Worm (Caenorhabditis elegans): ENCODE data around the gene T09F5.2.

Gene T09F5.2

DNA sequence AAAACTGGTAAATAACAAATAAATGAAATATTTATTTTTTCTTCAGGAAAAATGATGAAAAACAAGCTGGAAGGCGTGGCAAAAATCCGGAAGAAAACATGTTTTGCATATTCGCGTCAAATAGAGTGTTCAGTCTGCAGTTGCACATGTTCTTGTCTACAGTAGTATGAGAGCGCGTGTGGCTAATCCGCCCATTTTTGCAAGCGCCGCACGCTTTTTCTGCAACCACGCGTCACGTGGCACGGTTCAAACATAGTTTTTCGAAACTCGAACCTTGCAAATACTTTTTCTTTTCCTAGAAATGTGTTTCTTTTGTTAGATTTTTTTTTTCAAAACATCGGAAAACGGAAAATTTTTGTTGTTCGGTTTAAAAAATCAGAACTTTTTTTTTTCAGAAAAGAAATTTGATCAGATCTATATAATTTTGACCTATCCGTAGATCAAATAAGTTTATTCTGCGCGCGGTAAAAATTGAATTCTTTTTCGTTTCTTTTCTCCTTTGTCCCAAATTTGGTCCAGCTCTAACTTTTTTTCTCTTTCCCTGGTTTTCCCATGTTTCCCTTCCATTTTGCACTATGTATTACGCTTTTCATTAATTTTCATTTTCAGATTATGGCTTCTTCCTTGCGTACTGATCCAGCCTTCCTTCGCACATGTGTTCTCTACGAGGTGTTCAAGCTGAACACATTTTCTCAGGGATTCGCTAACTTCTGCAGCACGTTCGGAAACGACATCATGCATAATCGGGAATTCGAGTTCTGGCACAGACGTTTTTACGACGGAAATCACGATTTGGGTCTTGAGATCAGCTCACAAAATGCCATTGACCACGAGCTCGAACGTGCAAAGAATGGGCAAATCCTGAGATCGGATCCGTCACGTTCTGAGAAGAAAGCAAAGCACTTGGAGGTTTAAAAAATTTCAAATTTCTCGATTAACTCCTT is 33.6 kb downstream of the T09F5.2 start, which contains the start of gene Y75B12B.1:
TSS of gene Y75B12B.1 (plus strand) at position 603 of the 944 bp plus-strand sequence.
- peak; percentile 52 for TF ChIP-seq W03F9.2 (tag; optimal IDR thresholded peaks at IDR 0.05)
- TF ChIP-seq dao-5 (tag; optimal IDR thresholded peaks at IDR 0.05) = no peak

DNA sequence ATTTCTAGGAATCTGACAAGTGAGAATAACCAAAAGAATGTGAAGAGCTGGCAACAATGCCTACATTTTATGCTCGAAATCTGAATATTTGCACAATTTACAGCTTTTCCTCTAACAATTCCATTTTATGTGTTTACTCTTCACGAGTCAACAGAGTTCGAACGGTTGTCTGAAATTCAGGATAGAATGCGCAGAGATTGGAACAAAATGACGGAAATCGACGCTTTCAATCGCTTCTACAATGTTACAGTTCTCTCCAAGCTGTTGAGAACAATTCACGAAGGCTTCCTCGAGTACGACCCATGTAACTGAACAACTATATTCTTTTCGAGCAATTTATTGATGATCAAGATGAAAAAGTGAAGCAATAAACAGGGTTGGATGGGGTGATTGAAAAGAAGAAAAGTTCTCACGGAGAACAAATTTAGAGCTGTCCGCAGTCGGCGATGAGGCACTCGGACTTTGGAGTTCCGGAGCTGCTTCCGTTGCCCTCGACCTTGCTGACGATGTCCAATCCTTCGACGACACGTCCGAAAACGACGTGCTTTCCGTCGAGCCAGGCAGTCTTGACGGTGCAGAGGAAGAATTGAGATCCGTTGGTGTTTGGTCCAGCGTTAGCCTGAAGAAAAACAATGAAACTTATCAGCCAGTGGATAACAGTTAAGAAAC is 35.6 kb downstream of the T09F5.2 start, which contains the start of gene Y75B12B.3:
TSS of gene Y75B12B.3 (minus strand) at position 21 of the 669 bp plus-strand sequence.
- TF ChIP-seq him-1 (tag; optimal IDR thresholded peaks at IDR 0.05) (no peak), W03F9.2 (tag; optimal IDR thresholded peaks at IDR 0.05) (no peak), dao-5 (tag; optimal IDR thresholded peaks at IDR 0.05) (no peak)

DNA sequence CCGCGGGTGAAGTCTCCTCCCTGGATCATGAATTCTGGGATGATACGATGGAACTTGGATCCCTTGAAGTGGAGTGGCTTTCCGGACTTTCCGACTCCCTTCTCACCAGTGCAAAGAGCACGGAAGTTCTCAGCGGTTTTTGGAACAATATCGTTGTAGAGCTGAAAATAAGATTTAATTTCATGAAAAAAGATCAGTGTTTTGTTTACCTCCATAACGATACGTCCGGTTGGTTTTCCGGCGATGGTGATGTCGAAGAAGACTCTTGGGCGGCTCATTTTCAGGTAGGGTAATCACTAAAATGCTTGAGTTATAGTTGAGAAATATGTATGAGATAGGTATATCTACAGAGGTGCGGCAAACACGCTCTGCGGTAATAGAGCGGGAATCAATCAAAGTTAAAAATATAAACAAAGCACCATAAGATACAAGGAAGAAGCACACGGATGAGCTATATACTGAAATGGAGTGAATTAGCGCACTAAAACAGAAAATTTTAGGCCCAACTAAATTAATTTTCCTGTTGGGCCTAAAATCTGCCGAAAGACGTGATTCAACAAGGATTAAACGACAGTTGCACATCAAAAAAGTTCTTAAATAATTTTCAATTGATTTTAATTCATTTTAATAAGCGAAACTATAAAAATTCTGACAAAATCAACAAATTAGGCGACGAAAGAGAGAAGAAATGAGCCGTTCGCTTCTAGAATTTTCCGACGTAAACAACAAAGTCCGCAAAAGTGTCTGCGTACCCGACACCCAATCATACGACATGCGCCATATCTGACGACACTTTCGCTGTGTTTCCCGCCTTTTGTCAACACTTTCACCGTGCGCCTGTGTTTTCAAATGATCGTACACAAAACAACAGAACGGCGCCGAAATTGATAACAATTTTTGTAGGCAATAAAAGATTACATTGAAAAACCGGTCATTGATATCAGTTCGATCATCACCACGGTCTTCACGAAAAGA is 36.6 kb downstream of the T09F5.2 start, which contains the start of the genes cyn-7 and bath-36:
TSS of gene cyn-7 (minus strand) at position 296 of the 975 bp plus-strand sequence.
TSS of gene bath-36 (plus strand) at position 806 of the 975 bp plus-strand sequence.
- TF ChIP-seq W03F9.2 (tag; optimal IDR thresholded peaks at IDR 0.05) = peak; percentile 51
- TF ChIP-seq dao-5 (tag; optimal IDR thresholded peaks at IDR 0.05) = no peak

DNA sequence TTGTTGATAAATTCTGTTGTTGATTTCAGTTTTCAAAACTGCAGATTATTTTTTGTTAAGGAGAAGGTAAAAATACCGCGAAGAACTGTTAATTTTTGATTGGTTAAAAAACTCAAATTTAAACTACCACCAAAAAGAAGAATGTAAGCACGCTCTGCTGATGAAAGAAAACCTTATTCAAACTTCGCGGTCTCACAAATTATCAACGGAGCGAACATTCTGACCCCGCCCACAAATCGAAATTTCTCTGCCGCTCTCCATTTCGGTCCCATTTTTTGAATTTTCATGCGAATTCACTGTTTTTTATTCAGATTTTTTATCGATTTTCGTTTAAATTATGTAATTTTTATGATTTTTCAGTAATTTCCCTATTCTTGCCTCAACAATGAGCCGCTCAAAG is 38.8 kb downstream of the T09F5.2 start, which contains the start of gene cyn-3:
TSS of gene cyn-3 (plus strand) at position 361 of the 400 bp plus-strand sequence.
- TF ChIP-seq W03F9.2 (tag; optimal IDR thresholded peaks at IDR 0.05) (peak; percentile 92), dao-5 (tag; optimal IDR thresholded peaks at IDR 0.05) (no peak)

DNA sequence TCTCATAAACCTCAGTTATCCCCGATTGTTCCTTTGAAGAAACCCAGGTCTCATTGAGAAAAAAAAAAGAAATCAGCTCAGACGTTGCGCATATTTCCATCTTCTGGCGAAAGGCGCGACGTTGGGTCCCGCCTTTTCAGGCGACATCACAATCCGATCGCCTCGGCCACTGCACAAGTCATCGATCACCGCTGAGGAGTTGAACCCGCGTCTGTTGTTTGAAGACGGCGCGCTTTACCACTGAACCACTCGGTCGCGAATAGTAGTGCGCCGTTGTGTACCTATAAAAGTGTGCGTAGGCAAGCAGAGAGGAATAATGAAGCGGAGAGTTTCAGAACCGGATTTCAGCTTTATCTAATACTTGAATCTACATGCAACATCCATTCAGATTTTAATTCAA is 40.1 kb downstream of the T09F5.2 start, which contains the start of gene Y75B12B.11:
TSS of gene Y75B12B.11 (plus strand) at position 394 of the 400 bp plus-strand sequence.
- TF ChIP-seq W03F9.2 (tag; optimal IDR thresholded peaks at IDR 0.05) (peak; percentile 43), him-1 (tag; optimal IDR thresholded peaks at IDR 0.05) (no peak), dao-5 (tag; optimal IDR thresholded peaks at IDR 0.05) (peak; percentile 95)

DNA sequence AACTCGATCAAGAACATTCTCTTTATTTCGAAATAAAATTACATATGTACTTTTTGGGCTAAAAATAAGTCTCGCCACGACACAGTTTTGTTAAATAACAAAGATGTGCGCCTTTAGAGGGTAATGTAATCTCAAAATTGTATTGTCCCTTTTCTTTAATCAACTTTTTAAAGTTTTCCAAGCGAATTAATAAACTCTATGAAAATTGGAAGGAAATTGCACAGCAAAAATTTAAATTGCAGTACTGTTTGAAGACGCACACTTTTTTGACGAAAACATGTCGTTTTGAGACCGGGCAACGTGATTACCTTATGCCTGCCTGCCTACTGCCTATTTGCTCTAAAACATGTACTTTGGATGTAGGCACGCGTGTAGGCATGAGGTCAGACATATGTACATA is 41.2 kb downstream of the T09F5.2 start:
- TF ChIP-seq him-1 (tag; optimal IDR thresholded peaks at IDR 0.05) (no peak), dao-5 (tag; optimal IDR thresholded peaks at IDR 0.05) (no peak), W03F9.2 (tag; optimal IDR thresholded peaks at IDR 0.05) (no peak)

DNA sequence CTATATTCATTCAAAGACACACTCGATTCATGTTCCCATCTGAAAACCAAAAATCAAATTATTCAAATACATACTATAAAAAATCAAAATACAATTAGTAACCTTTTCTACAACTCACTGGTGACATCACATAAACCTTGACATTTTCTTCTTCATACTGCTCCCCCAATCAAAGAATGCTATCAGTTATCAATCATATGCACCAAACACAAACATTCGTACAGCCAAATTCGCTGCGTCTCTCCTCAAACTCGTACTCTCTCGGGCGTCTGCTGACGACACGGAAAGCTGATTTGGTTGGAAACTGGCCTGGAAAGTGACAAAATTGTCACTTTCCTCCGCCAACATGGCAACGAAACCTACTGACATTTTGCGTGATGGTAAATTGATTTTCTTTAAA is 41.6 kb downstream of the T09F5.2 start, which contains the start of gene plc-2:
TSS of gene plc-2 (plus strand) at position 196 of the 400 bp plus-strand sequence.
- no peak for TF ChIP-seq him-1 (tag; optimal IDR thresholded peaks at IDR 0.05)
- TF ChIP-seq dao-5 (tag; optimal IDR thresholded peaks at IDR 0.05) = no peak
- TF ChIP-seq W03F9.2 (tag; optimal IDR thresholded peaks at IDR 0.05) = no peak

DNA sequence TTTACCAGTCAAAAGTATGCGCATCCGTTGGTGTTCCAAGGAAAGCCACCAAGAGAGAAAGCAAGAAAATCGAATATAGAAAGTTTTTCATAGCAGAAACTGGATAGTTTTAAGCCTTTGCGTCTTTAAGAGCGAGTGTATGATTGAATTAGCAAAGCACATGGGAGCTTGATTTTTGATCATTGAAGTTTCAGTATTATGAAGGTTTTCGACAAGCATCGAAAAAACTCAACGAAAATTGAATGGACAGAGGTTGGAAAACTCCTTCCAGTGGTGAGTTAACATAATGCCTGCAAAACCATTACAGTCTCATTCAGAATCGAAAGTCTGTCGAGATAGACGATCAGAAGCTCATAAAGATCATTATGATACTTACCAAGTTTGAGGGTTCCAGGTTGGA is 43.1 kb downstream of the T09F5.2 start, which contains the start of gene Y75B12B.13:
TSS of gene Y75B12B.13 (minus strand) at position 101 of the 400 bp plus-strand sequence.
- no peak for TF ChIP-seq W03F9.2 (tag; optimal IDR thresholded peaks at IDR 0.05)
- no peak for TF ChIP-seq dao-5 (tag; optimal IDR thresholded peaks at IDR 0.05)
- no peak for TF ChIP-seq him-1 (tag; optimal IDR thresholded peaks at IDR 0.05)

DNA sequence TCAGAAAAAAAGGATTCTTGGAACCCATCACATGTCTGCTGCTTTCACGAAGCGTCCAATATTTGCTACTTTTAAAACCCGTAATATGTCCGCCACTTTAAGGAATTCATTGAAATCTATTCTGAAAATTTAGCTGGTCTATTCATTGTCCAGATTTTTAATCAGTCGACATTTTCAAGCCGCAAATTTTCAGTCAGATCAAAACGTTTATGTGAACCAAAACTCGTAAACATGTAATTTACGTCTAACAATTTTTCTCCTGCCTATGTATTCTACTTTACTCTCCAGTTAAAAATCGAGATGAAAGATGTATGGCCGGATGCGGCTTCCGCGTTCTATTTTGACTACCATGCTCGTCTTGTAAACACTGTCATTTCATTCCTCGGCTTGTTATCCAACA is 47.2 kb downstream of the T09F5.2 start, which contains the start of gene srw-1:
TSS of gene srw-1 (plus strand) at position 301 of the 400 bp plus-strand sequence.
- TF ChIP-seq dao-5 (tag; optimal IDR thresholded peaks at IDR 0.05) (no peak), him-1 (tag; optimal IDR thresholded peaks at IDR 0.05) (no peak), W03F9.2 (tag; optimal IDR thresholded peaks at IDR 0.05) (no peak)

DNA sequence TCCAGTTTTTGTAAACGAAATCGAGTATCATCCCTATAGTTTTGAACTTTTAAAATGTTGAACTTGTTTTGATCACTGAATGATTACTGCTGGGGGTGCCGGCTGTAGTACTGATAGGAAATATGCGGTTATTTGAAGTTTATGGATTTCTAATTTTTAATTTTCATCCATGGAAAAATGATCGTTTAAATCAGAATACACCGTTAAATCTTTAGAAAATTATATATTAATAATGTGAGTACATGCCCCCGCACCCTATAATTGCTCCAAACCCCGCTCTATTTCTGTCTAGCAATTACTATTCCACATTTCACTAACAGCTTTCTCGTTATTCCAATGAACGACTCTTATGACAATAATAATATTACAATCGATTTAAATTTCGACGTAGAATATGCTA is 49.0 kb downstream of the T09F5.2 start, which contains the start of gene Y75B12B.10:
TSS of gene Y75B12B.10 (plus strand) at position 301 of the 400 bp plus-strand sequence.
- TF ChIP-seq him-1 (tag; optimal IDR thresholded peaks at IDR 0.05) (no peak), W03F9.2 (tag; optimal IDR thresholded peaks at IDR 0.05) (no peak), dao-5 (tag; optimal IDR thresholded peaks at IDR 0.05) (no peak)
